Fruit fly (Drosophila melanogaster) whole organism, embryonic: ENCODE measurements around the gene foxo.
A peak's percentile ranks its signal among the peaks of the same experiment; 100 is the strongest.

Source experiments
- B-H2 ChIP-seq: fragments of 200-800 bp; sonication (Bioruptor generic); optimal IDR thresholded peaks from 2 replicates; lab custom pipeline; 2018; ENCODE audit warnings: missing biosample characterization, mild to moderate bottlenecking, missing genetic modification characterization
- BtbVII ChIP-seq: fragments of 200-800 bp; sonication (Bioruptor generic); optimal IDR thresholded peaks from 3 replicates; lab custom pipeline; 2017; ENCODE audit warnings: missing biosample characterization, mild to moderate bottlenecking, missing genetic modification characterization
- CG10147 ChIP-seq: fragments of 200-800 bp; sonication (Bioruptor generic); optimal IDR thresholded peaks from 2 replicates; lab custom pipeline; 2019; ENCODE audit warnings: missing biosample characterization, mild to moderate bottlenecking, missing genetic modification characterization, moderate library complexity
- CG12659 ChIP-seq: fragments of 200-800 bp; sonication (Bioruptor generic); optimal IDR thresholded peaks from 3 replicates; lab custom pipeline; 2017; ENCODE audit warnings: mild to moderate bottlenecking, missing biosample characterization, missing genetic modification reagents, missing genetic modification characterization
- CG12744 ChIP-seq: fragments of 200-800 bp; sonication (Bioruptor generic); optimal IDR thresholded peaks from 2 replicates; lab custom pipeline; 2016; ENCODE audit warnings: missing biosample characterization, missing genetic modification characterization
- CG13624 ChIP-seq: fragments of 200-800 bp; sonication (Bioruptor generic); optimal IDR thresholded peaks from 2 replicates; lab custom pipeline; 2016; ENCODE audit warnings: missing biosample characterization, missing genetic modification characterization
- CG14965 ChIP-seq: fragments of 200-800 bp; sonication (Bioruptor generic); optimal IDR thresholded peaks from 2 replicates; lab custom pipeline; 2016; ENCODE audit warnings: missing biosample characterization, missing genetic modification characterization, borderline replicate concordance
- CG17186 ChIP-seq: fragments of 200-800 bp; sonication (Bioruptor generic); optimal IDR thresholded peaks from 3 replicates; lab custom pipeline; 2017; ENCODE audit warnings: missing biosample characterization, missing genetic modification reagents, missing genetic modification characterization
- CG17385 ChIP-seq: fragments of 200-800 bp; sonication (Bioruptor generic); optimal IDR thresholded peaks from 3 replicates; lab custom pipeline; 2018; ENCODE audit warnings: missing biosample characterization, mild to moderate bottlenecking, missing genetic modification characterization
- CG2116 ChIP-seq: fragments of 200-800 bp; sonication (Bioruptor generic); optimal IDR thresholded peaks from 3 replicates; lab custom pipeline; 2018; ENCODE audit warnings: missing biosample characterization, mild to moderate bottlenecking, missing genetic modification characterization
- CG2712 ChIP-seq: fragments of 200-800 bp; optimal IDR thresholded peaks from 3 replicates; lab custom pipeline; 2019; ENCODE audit warnings: missing biosample characterization, mild to moderate bottlenecking, missing genetic modification characterization, moderate library complexity
- CG3065 ChIP-seq: fragments of 200-800 bp; sonication (Bioruptor generic); optimal IDR thresholded peaks from 2 replicates; lab custom pipeline; 2016; ENCODE audit warnings: missing biosample characterization, missing genetic modification characterization
- CG34376 ChIP-seq: fragments of 200-800 bp; sonication (Bioruptor generic); optimal IDR thresholded peaks from 2 replicates; lab custom pipeline; 2018; ENCODE audit warnings: missing biosample characterization, mild to moderate bottlenecking, missing genetic modification characterization
- CG6254 ChIP-seq: fragments of 200-800 bp; sonication (Bioruptor generic); optimal IDR thresholded peaks from 3 replicates; lab custom pipeline; 2017; ENCODE audit warnings: mild to moderate bottlenecking, missing biosample characterization, missing genetic modification reagents, missing genetic modification characterization
- CG7556 ChIP-seq: fragments of 200-800 bp; sonication (Bioruptor generic); optimal IDR thresholded peaks from 2 replicates; lab custom pipeline; 2017; ENCODE audit warnings: missing biosample characterization, mild to moderate bottlenecking, missing genetic modification characterization
- CG8359 ChIP-seq: fragments of 200-800 bp; sonication (Bioruptor generic); optimal IDR thresholded peaks from 2 replicates; lab custom pipeline; 2017; ENCODE audit warnings: missing biosample characterization, mild to moderate bottlenecking, missing genetic modification characterization, borderline replicate concordance
- CG8924 ChIP-seq: fragments of 200-800 bp; optimal IDR thresholded peaks from 3 replicates; lab custom pipeline; 2019; ENCODE audit warnings: missing biosample characterization, mild to moderate bottlenecking, missing genetic modification characterization, moderate library complexity
- D ChIP-seq, 2 experiments: fragments of 200-800 bp in 1 of 2; fragments of >200 bp in 1 of 2; sonication (Bioruptor generic) in 1 of 2; optimal IDR thresholded peaks; 2 replicates in 1 of 2; 3 replicates in 1 of 2; lab custom pipeline; 2017; ENCODE audit warnings: mild to moderate bottlenecking in 1 of 2, missing biosample characterization in 1 of 2, missing genetic modification characterization in 1 of 2, missing genetic modification reagents in 1 of 2
- Dbx ChIP-seq: fragments of 200-800 bp; sonication (Bioruptor generic); IDR thresholded peaks from 3 replicates; pipeline ENCODE4 v1.3.6; 2022; ENCODE audit warnings: missing biosample characterization, missing genetic modification characterization
- Dref ChIP-seq: fragments of 200-800 bp; sonication (Bioruptor generic); IDR thresholded peaks from 2 replicates; pipeline ENCODE4 v1.3.6; 2022; ENCODE audit warnings: missing biosample characterization, missing genetic modification characterization
- Eip74EF ChIP-seq, 2 experiments: fragments of 200-800 bp in 1 of 2; fragments of >200 bp in 1 of 2; sonication (Bioruptor generic) in 1 of 2; optimal IDR thresholded peaks; 2 replicates each; lab custom pipeline; 2017 to 2019; ENCODE audit warnings: missing biosample characterization in 2 of 2, missing genetic modification characterization in 2 of 2, mild to moderate bottlenecking in 1 of 2, moderate library complexity in 1 of 2
- H2.0 ChIP-seq: fragments of 200-800 bp; sonication (Bioruptor generic); IDR thresholded peaks from 2 replicates; pipeline ENCODE4 v1.3.6; 2022; ENCODE audit warnings: missing biosample characterization, missing genetic modification characterization
- HHEX ChIP-seq: fragments of 200-800 bp; sonication (Bioruptor generic); optimal IDR thresholded peaks from 3 replicates; lab custom pipeline; 2017; ENCODE audit warnings: missing biosample characterization, mild to moderate bottlenecking, missing genetic modification characterization, missing genetic modification reagents
- HmgD ChIP-seq: fragments of 200-800 bp; sonication (Bioruptor generic); optimal IDR thresholded peaks from 3 replicates; lab custom pipeline; 2016; ENCODE audit warnings: missing biosample characterization, missing genetic modification characterization
- HmgZ ChIP-seq: fragments of 200-800 bp; sonication (Bioruptor generic); optimal IDR thresholded peaks from 2 replicates; lab custom pipeline; 2018; ENCODE audit warnings: missing biosample characterization, mild to moderate bottlenecking, missing genetic modification characterization
- Mes4 ChIP-seq: fragments of 200-800 bp; sonication (Bioruptor generic); optimal IDR thresholded peaks from 2 replicates; lab custom pipeline; 2016; ENCODE audit warnings: missing biosample characterization, missing genetic modification characterization
- Ptx1 ChIP-seq: fragments of 200-800 bp; sonication (Bioruptor generic); IDR thresholded peaks from 2 replicates; pipeline ENCODE4 v1.3.6; 2022; ENCODE audit warnings: missing biosample characterization, missing genetic modification characterization
- YL-1 ChIP-seq: fragments of 200-800 bp; sonication (Bioruptor generic); optimal IDR thresholded peaks from 3 replicates; lab custom pipeline; 2017; ENCODE audit warnings: missing biosample characterization, mild to moderate bottlenecking, missing genetic modification characterization
- aop ChIP-seq: fragments of 200-800 bp; sonication (Bioruptor generic); IDR thresholded peaks from 2 replicates; pipeline ENCODE4 v1.3.6; 2022; ENCODE audit warnings: missing biosample characterization, missing genetic modification characterization
- cato ChIP-seq: fragments of 200-800 bp; sonication (Bioruptor generic); optimal IDR thresholded peaks from 2 replicates; lab custom pipeline; 2016; ENCODE audit warnings: missing biosample characterization, missing genetic modification characterization, borderline replicate concordance
- danr ChIP-seq: fragments of 200-800 bp; sonication (Bioruptor generic); IDR thresholded peaks from 2 replicates; pipeline ENCODE4 v1.3.6; 2022; ENCODE audit warnings: missing biosample characterization, missing genetic modification characterization
- disco-r ChIP-seq: fragments of 200-800 bp; sonication (Bioruptor generic); optimal IDR thresholded peaks from 2 replicates; lab custom pipeline; 2016; ENCODE audit warnings: missing biosample characterization, missing genetic modification characterization
- dmrt11E ChIP-seq: fragments of 200-800 bp; sonication (Bioruptor generic); optimal IDR thresholded peaks from 3 replicates; lab custom pipeline; 2018; ENCODE audit warnings: missing biosample characterization, mild to moderate bottlenecking, missing genetic modification characterization, moderate library complexity
- ems ChIP-seq: fragments of 200-800 bp; sonication (Bioruptor generic); optimal IDR thresholded peaks from 3 replicates; lab custom pipeline; 2016; ENCODE audit warnings: missing biosample characterization, missing genetic modification characterization
- eyg ChIP-seq: fragments of 200-800 bp; sonication (Bioruptor generic); optimal IDR thresholded peaks from 3 replicates; lab custom pipeline; 2016; ENCODE audit warnings: missing biosample characterization, missing genetic modification characterization
- hkb ChIP-seq, 2 experiments: fragments of 200-800 bp in 1 of 2; fragments of >200 bp in 1 of 2; sonication (Bioruptor generic) in 1 of 2; IDR thresholded peaks in 1 of 2; optimal IDR thresholded peaks in 1 of 2; 2 replicates each; pipeline versions ENCODE4 v1.3.6 to Lab custom; 2017 to 2022; ENCODE audit warnings: missing biosample characterization in 1 of 2, missing genetic modification characterization in 1 of 2
- lbe ChIP-seq: fragments of 200-800 bp; sonication (Bioruptor generic); optimal IDR thresholded peaks from 2 replicates; lab custom pipeline; 2016; ENCODE audit warnings: missing biosample characterization, mild to moderate bottlenecking, missing genetic modification characterization
- mld ChIP-seq: fragments of 200-800 bp; sonication (Bioruptor generic); IDR thresholded peaks from 3 replicates; pipeline ENCODE4 v1.3.6; 2022; ENCODE audit warnings: missing biosample characterization, missing genetic modification characterization; ENCODE audit not compliant: partially characterized antibody
- nerfin-2 ChIP-seq: fragments of 200-800 bp; sonication (Bioruptor generic); IDR thresholded peaks from 2 replicates; pipeline ENCODE4 v1.3.6; 2022; ENCODE audit warnings: missing biosample characterization, missing genetic modification characterization; ENCODE audit not compliant: partially characterized antibody
- onecut ChIP-seq: fragments of 200-800 bp; sonication (Bioruptor generic); IDR thresholded peaks from 2 replicates; pipeline ENCODE4 v1.3.6; 2022; ENCODE audit warnings: missing biosample characterization, missing genetic modification characterization
- phol ChIP-seq: fragments of 200-800 bp; sonication (Bioruptor generic); optimal IDR thresholded peaks from 3 replicates; lab custom pipeline; 2018; ENCODE audit warnings: missing biosample characterization, mild to moderate bottlenecking, missing genetic modification characterization, moderate library complexity
- ro ChIP-seq: fragments of 200-800 bp; sonication (Bioruptor generic); IDR thresholded peaks from 2 replicates; pipeline ENCODE4 v1.3.6; 2022; ENCODE audit warnings: missing biosample characterization, missing genetic modification characterization
- seq ChIP-seq: fragments of 200-800 bp; sonication (Bioruptor generic); IDR thresholded peaks from 2 replicates; pipeline ENCODE4 v1.3.6; 2022; ENCODE audit warnings: missing biosample characterization, missing genetic modification characterization
- shn ChIP-seq: fragments of 200-800 bp; sonication (Bioruptor generic); optimal IDR thresholded peaks from 3 replicates; lab custom pipeline; 2016; ENCODE audit warnings: missing biosample characterization, missing genetic modification characterization
- slp2 ChIP-seq: fragments of 200-800 bp; sonication (Bioruptor generic); optimal IDR thresholded peaks from 2 replicates; lab custom pipeline; 2016; ENCODE audit warnings: missing biosample characterization, missing genetic modification characterization
- sna ChIP-seq: fragments of 200-800 bp; sonication (Bioruptor generic); IDR thresholded peaks from 2 replicates; pipeline ENCODE4 v1.3.6; 2022; ENCODE audit warnings: missing biosample characterization, missing genetic modification characterization; ENCODE audit not compliant: partially characterized antibody
- stc ChIP-seq: fragments of 200-800 bp; sonication (Bioruptor generic); IDR thresholded peaks from 2 replicates; pipeline ENCODE4 v1.3.6; 2022; ENCODE audit warnings: missing biosample characterization, missing genetic modification characterization
- wek ChIP-seq: fragments of 200-800 bp; sonication (Bioruptor generic); optimal IDR thresholded peaks from 3 replicates; lab custom pipeline; 2018; ENCODE audit warnings: missing biosample characterization, mild to moderate bottlenecking, missing genetic modification characterization, moderate library complexity
- zen2 ChIP-seq: fragments of 200-800 bp; sonication (Bioruptor generic); IDR thresholded peaks from 3 replicates; pipeline ENCODE4 v1.3.6; 2022; ENCODE audit warnings: missing biosample characterization, missing genetic modification characterization; ENCODE audit not compliant: partially characterized antibody
- zfh2 ChIP-seq: fragments of 200-800 bp; sonication (Bioruptor generic); optimal IDR thresholded peaks from 2 replicates; lab custom pipeline; 2016; ENCODE audit warnings: missing biosample characterization, missing genetic modification characterization

Gene foxo

dm6 chr3R:14048702-14049142, 8.0 kb upstream of the foxo start (continued):
- TF ChIP-seq cato (GFP tag; lab: Kevin White, UChicago) (no peak), HHEX (GFP tag; lab: Kevin White, UChicago) (no peak), CG8924 (tag; lab: Kevin White, UChicago) (peak; percentile 16), eyg (GFP tag; lab: Kevin White, UChicago) (no peak), CG2712 (tag; lab: Kevin White, UChicago) (peak; percentile 19), CG7556 (GFP tag; lab: Kevin White, UChicago) (peak; percentile 11), Mes4 (GFP tag; lab: Kevin White, UChicago) (no peak), CG34376 (no peak), CG13624 (GFP tag; lab: Kevin White, UChicago) (no peak), Ptx1 (GFP tag; lab: Robert Waterston, UW) (no peak), onecut (GFP tag; lab: Robert Waterston, UW) (no peak), CG10147 (GFP tag; lab: Kevin White, UChicago) (no peak), aop (GFP tag; lab: Robert Waterston, UW) (no peak), seq (GFP tag; lab: Robert Waterston, UW) (no peak), Dref (GFP tag; lab: Robert Waterston, UW) (no peak), nerfin-2 (GFP tag; lab: Robert Waterston, UW) (no peak), Eip74EF (GFP tag; optimal IDR thresholded peaks at IDR 0.05; lab: Kevin White, UChicago) (no peak), zfh2 (GFP tag; lab: Kevin White, UChicago) (no peak), danr (GFP tag; lab: Robert Waterston, UW) (no peak), sna (no peak), CG17186 (GFP tag; lab: Kevin White, UChicago) (no peak), wek (GFP tag; lab: Kevin White, UChicago) (no peak), dmrt11E (tag; lab: Kevin White, UChicago) (no peak), stc (no peak), phol (peak; percentile 25), ems (no peak), Dbx (GFP tag; lab: Robert Waterston, UW) (no peak), CG14965 (GFP tag; lab: Kevin White, UChicago) (no peak), D (optimal IDR thresholded peaks at IDR 0.05; lab: Kevin White, UChicago) (no peak), D (GFP tag; optimal IDR thresholded peaks at IDR 0.05; lab: Kevin White, UChicago) (no peak), CG6254 (GFP tag; lab: Kevin White, UChicago) (no peak), CG17385 (peak; percentile 9), zen2 (no peak), HmgD (GFP tag; lab: Kevin White, UChicago) (no peak), slp2 (GFP tag; lab: Kevin White, UChicago) (no peak), mld (GFP tag; lab: Robert Waterston, UW) (no peak), CG3065 (GFP tag; lab: Kevin White, UChicago) (no peak), CG12659 (peak; percentile 36), CG12744 (GFP tag; lab: Kevin White, UChicago) (no peak), shn (GFP tag; lab: Kevin White, UChicago) (no peak), H2.0 (no peak), BtbVII (GFP tag; lab: Kevin White, UChicago) (peak; percentile 12), ro (GFP tag; lab: Robert Waterston, UW) (no peak), YL-1 (GFP tag; lab: Kevin White, UChicago) (no peak), hkb (optimal IDR thresholded peaks at IDR 0.05; lab: Kevin White, UChicago) (no peak), hkb (GFP tag; IDR thresholded peaks at IDR 0.05; lab: Robert Waterston, UW) (no peak), disco-r (GFP tag; lab: Kevin White, UChicago) (no peak), lbe (GFP tag; lab: Kevin White, UChicago) (peak; percentile 12), CG8359 (GFP tag; lab: Kevin White, UChicago) (no peak), HmgZ (tag; lab: Kevin White, UChicago) (no peak), CG2116 (GFP tag; lab: Kevin White, UChicago) (no peak), B-H2 (GFP tag; lab: Kevin White, UChicago) (peak; percentile 13)
